Worm (Caenorhabditis elegans): Measurements from ENCODE around the gene gst-11.

DNA sequence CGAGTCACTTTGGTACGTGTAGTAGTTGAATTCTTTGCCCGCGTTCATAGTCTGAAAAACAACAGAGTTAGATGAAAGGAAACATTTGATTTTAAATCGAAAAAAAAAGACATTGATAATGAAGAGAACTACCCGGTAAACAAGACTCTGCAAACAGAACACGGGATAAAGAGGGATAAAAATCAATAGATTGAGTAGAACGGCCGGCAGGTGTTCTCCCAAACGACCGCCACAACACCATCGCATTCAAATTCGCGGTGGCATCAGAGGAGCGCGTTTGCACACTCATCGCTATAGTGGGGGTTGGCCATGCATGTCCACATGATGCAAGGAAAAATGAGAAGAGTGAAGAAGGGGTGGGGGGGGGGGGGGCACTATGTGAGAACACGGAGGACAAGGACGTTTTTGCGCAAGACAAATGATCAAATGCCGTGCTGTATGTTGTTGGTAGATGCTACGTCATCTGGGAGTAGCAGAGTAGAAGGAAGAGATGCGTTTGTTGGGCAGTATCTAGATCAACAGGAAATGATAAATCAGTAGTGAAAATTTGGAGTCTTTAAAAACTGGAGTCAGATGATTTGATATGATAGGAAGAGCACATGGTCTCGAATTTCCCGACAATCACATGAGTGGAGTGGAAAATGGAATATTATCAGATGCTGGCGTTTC, 45.1 kb upstream of the gst-11 start, which contains the start of gene tag-52:
- TF ChIP-seq T26A5.8 (tag; optimal IDR thresholded peaks at IDR 0.05) (no peak), hsf-1 (GFP tag; IDR thresholded peaks at IDR 0.05) (no peak), zfh-2 (GFP tag; conservative IDR thresholded peaks at IDR 0.05) (peak; percentile 66), F23B12.7 (tag; optimal IDR thresholded peaks at IDR 0.05; ENCODE audit: insufficient read depth) (no peak), unc-62 (GFP tag; optimal IDR thresholded peaks at IDR 0.05) (no peak), ztf-25 (GFP tag; IDR thresholded peaks at IDR 0.05) (no peak), ceh-91 (GFP tag; IDR thresholded peaks at IDR 0.05) (no peak), ama-1 (optimal IDR thresholded peaks at IDR 0.05) (no peak), ama-1 (GFP tag; optimal IDR thresholded peaks at IDR 0.05) (no peak), pbrm-1 (GFP tag; IDR thresholded peaks at IDR 0.05) (no peak), sea-2 (GFP tag; IDR thresholded peaks at IDR 0.05) (no peak), Y53F4B.3 (GFP tag; IDR thresholded peaks at IDR 0.05) (no peak), ceh-79 (tag; optimal IDR thresholded peaks at IDR 0.05) (no peak), rcor-1 (GFP tag; IDR thresholded peaks at IDR 0.05) (no peak), attf-6 (GFP tag; IDR thresholded peaks at IDR 0.05) (no peak)
